Fruit fly (Drosophila melanogaster): ENCODE data around the gene CG3246.

CG3246 gene

dm6 chr2L:3425947-3426346 is 35.8 kb downstream of the CG3246 start:
- TF ChIP-seq CrebA (GFP tag; optimal IDR thresholded peaks at IDR 0.05; ENCODE audit: borderline replicate concordance): no peak
- no peak for TF ChIP-seq psq (GFP tag; optimal IDR thresholded peaks at IDR 0.05)
- TF ChIP-seq Hnf4 (GFP tag; optimal IDR thresholded peaks at IDR 0.05): no peak
- TF ChIP-seq br (GFP tag; optimal IDR thresholded peaks at IDR 0.05): no peak
- TF ChIP-seq dl (GFP tag; optimal IDR thresholded peaks at IDR 0.05; ENCODE audit: insufficient read depth in 1 of 2, partially characterized antibody in 2 of 2): no peak
- no peak for TF ChIP-seq Jra (GFP tag; optimal IDR thresholded peaks at IDR 0.05)
- TF ChIP-seq fru (GFP tag; optimal IDR thresholded peaks at IDR 0.05): no peak
- no peak for TF ChIP-seq HLH106 (tag; optimal IDR thresholded peaks at IDR 0.05)
- no peak for TF ChIP-seq CG9705 (GFP tag; optimal IDR thresholded peaks at IDR 0.05)
- TF ChIP-seq Hr83 (GFP tag; optimal IDR thresholded peaks at IDR 0.05; ENCODE audit: poor library complexity, severe bottlenecking): no peak

dm6 chr2L:3422753-3423152 is 39.0 kb downstream of the CG3246 start:
- TF ChIP-seq HLH106 (tag; optimal IDR thresholded peaks at IDR 0.05) (no peak), ey (GFP tag; optimal IDR thresholded peaks at IDR 0.05) (no peak), Dfd (GFP tag; optimal IDR thresholded peaks at IDR 0.05) (no peak)

dm6 chr2L:3417613-3418012 is 44.1 kb downstream of the CG3246 start:
- TF ChIP-seq dsf (GFP tag; optimal IDR thresholded peaks at IDR 0.05; ENCODE audit: borderline replicate concordance) (no peak), ey (GFP tag; optimal IDR thresholded peaks at IDR 0.05) (no peak), Jra (GFP tag; optimal IDR thresholded peaks at IDR 0.05) (no peak), dl (GFP tag; optimal IDR thresholded peaks at IDR 0.05; ENCODE audit: insufficient read depth in 1 of 2, partially characterized antibody in 2 of 2) (no peak), Dif (GFP tag; optimal IDR thresholded peaks at IDR 0.05; ENCODE audit: partially characterized antibody) (no peak), tai (GFP tag; optimal IDR thresholded peaks at IDR 0.05) (no peak), CG32264 (GFP tag; optimal IDR thresholded peaks at IDR 0.05) (no peak), Dfd (GFP tag; optimal IDR thresholded peaks at IDR 0.05) (no peak), Vsx2 (GFP tag; optimal IDR thresholded peaks at IDR 0.05; ENCODE audit: partially characterized antibody) (no peak), Sp1 (GFP tag; optimal IDR thresholded peaks at IDR 0.05) (no peak), psq (GFP tag; optimal IDR thresholded peaks at IDR 0.05) (no peak), Abd-B (GFP tag; optimal IDR thresholded peaks at IDR 0.05) (no peak), fru (GFP tag; optimal IDR thresholded peaks at IDR 0.05) (no peak)

- no peak for TF ChIP-seq Hr78 (GFP tag; optimal IDR thresholded peaks at IDR 0.05)
- TF ChIP-seq fru (GFP tag; optimal IDR thresholded peaks at IDR 0.05): peak; percentile 40
- TF ChIP-seq ey (GFP tag; optimal IDR thresholded peaks at IDR 0.05): peak; percentile 28
- TF ChIP-seq foxo (GFP tag; optimal IDR thresholded peaks at IDR 0.05): peak in 1 of 2 experiments; percentile 41
- peak; percentile 31 for TF ChIP-seq rgr (GFP tag; optimal IDR thresholded peaks at IDR 0.05)
- peak; percentile 54 for TF ChIP-seq h (GFP tag; optimal IDR thresholded peaks at IDR 0.05)
Observed at dm6 chr2L:3416527-3417304, 45.0 kb downstream of the CG3246 start, which contains the start of gene CG31952. CG31952 (plus strand) TSS chr2L:3416693.

Data from whole organism, wandering third instar larva.